Worm (Caenorhabditis elegans) whole organism, L4 larva: ENCODE measurements around the gene fipr-29.
A peak's percentile ranks its signal among the peaks of the same experiment; 100 is the strongest.

Experiments used
- D1046.2 ChIP-seq: fragments of 200-800 bp; sonication (Bioruptor generic); IDR thresholded peaks from 2 replicates; pipeline ENCODE4 v1.3.6; 2022; ENCODE audit warnings: missing genetic modification characterization, missing compliant biosample characterization
- Y48G9A.11 ChIP-seq: fragments of 200-800 bp; sonication (Bioruptor generic); IDR thresholded peaks from 2 replicates; pipeline ENCODE4 v1.3.6; 2022; ENCODE audit warnings: missing genetic modification reagents, missing genetic modification characterization, missing compliant biosample characterization
- Y75B8A.6 ChIP-seq: fragments of 200-800 bp; sonication (Bioruptor generic); IDR thresholded peaks from 2 replicates; pipeline ENCODE4 v1.3.6; 2022; ENCODE audit warnings: missing genetic modification reagents, missing genetic modification characterization, missing compliant biosample characterization
- ZK337.2 ChIP-seq: fragments of 200-800 bp; sonication (Bioruptor generic); IDR thresholded peaks from 2 replicates; pipeline ENCODE4 v1.3.6; 2022; ENCODE audit warnings: missing genetic modification reagents, missing genetic modification characterization, missing compliant biosample characterization
- ZK546.5 ChIP-seq, 2 experiments: sonication (generic microtip); optimal IDR thresholded peaks; 2 replicates each; lab custom pipeline; 2017; ENCODE audit warnings: missing biosample characterization in 2 of 2, missing genetic modification characterization in 2 of 2
- ama-1 ChIP-seq: fragments of 150-350 bp; optimal IDR thresholded peaks from 2 replicates; lab custom pipeline; 2014; ENCODE audit warnings: inconsistent platforms, mixed read lengths
- arid-1 ChIP-seq: fragments of 200-800 bp; sonication (Bioruptor generic); conservative IDR thresholded peaks from 2 replicates; pipeline ENCODE4 v1.3.6; 2022; ENCODE audit warnings: missing genetic modification reagents, missing genetic modification characterization, missing compliant biosample characterization
- ceh-20 ChIP-seq: fragments of 200-800 bp; sonication (Bioruptor generic); IDR thresholded peaks from 2 replicates; pipeline ENCODE4 v1.3.6; 2022; ENCODE audit warnings: missing genetic modification reagents, missing genetic modification characterization, missing compliant biosample characterization
- ceh-44 ChIP-seq: fragments of 200-800 bp; sonication (Bioruptor generic); IDR thresholded peaks from 2 replicates; pipeline ENCODE4 v1.3.6; 2022; ENCODE audit warnings: missing genetic modification reagents, missing genetic modification characterization, missing compliant biosample characterization
- dmd-6 ChIP-seq: fragments of 200-800 bp; sonication (Bioruptor generic); IDR thresholded peaks from 2 replicates; pipeline ENCODE4 v1.3.6; 2022; ENCODE audit warnings: missing genetic modification reagents, missing genetic modification characterization, missing compliant biosample characterization
- dmd-8 ChIP-seq: fragments of 200-800 bp; sonication (Bioruptor generic); IDR thresholded peaks from 2 replicates; pipeline ENCODE4 v1.3.6; 2022; ENCODE audit warnings: missing genetic modification characterization, missing compliant biosample characterization
- dmd-9 ChIP-seq: fragments of 200-800 bp; sonication (Bioruptor generic); IDR thresholded peaks from 2 replicates; pipeline ENCODE4 v1.3.6; 2022; ENCODE audit warnings: missing genetic modification reagents, missing genetic modification characterization, missing compliant biosample characterization
- dpl-1 ChIP-seq: fragments of 150-350 bp; optimal IDR thresholded peaks from 2 replicates; lab custom pipeline; 2014; ENCODE audit warnings: missing biosample characterization, missing genetic modification reagents, missing genetic modification characterization
- dve-1 ChIP-seq: sonication (generic microtip); optimal IDR thresholded peaks from 2 replicates; lab custom pipeline; 2017; ENCODE audit warnings: antibody characterized with exemption, mild to moderate bottlenecking, missing genetic modification characterization, missing compliant biosample characterization; ENCODE audit not compliant: insufficient read depth
- egl-27 ChIP-seq: sonication (generic microtip); optimal IDR thresholded peaks from 3 replicates; lab custom pipeline; 2017; ENCODE audit warnings: missing biosample characterization, missing genetic modification reagents, missing genetic modification characterization
- egl-43 ChIP-seq: fragments of 200-800 bp; sonication (Bioruptor generic); IDR thresholded peaks from 2 replicates; pipeline ENCODE4 v1.3.6; 2022; ENCODE audit warnings: missing genetic modification reagents, missing genetic modification characterization, missing compliant biosample characterization
- hif-1 ChIP-seq, 2 experiments: sonication (generic microtip); optimal IDR thresholded peaks; 2 replicates each; lab custom pipeline; 2016 to 2017; ENCODE audit warnings: missing compliant biosample characterization in 2 of 2, missing genetic modification characterization in 2 of 2, missing genetic modification reagents in 2 of 2, missing genotype in 2 of 2, mild to moderate bottlenecking in 1 of 2
- lim-7 ChIP-seq: fragments of 200-800 bp; sonication (Bioruptor generic); IDR thresholded peaks from 2 replicates; pipeline ENCODE4 v1.3.6; 2022; ENCODE audit warnings: missing genetic modification characterization, missing compliant biosample characterization
- lin-13 ChIP-seq: fragments of 150-350 bp; optimal IDR thresholded peaks from 2 replicates; lab custom pipeline; 2014; ENCODE audit warnings: missing biosample characterization, missing genetic modification reagents, missing genetic modification characterization
- lin-38 ChIP-seq: fragments of 200-800 bp; sonication (Bioruptor generic); IDR thresholded peaks from 2 replicates; pipeline ENCODE4 v1.3.6; 2022; ENCODE audit warnings: missing genetic modification reagents, missing genetic modification characterization, missing compliant biosample characterization
- madf-5 ChIP-seq, 2 experiments: fragments of 200-800 bp; sonication (Bioruptor generic); IDR thresholded peaks; 2 replicates each; pipeline ENCODE4 v1.3.6; 2022; ENCODE audit warnings: missing compliant biosample characterization in 2 of 2, missing genetic modification characterization in 2 of 2
- mdl-1 ChIP-seq, 2 experiments: fragments of 150-350 bp in 1 of 2; sonication (generic microtip) in 1 of 2; optimal IDR thresholded peaks; 2 replicates each; lab custom pipeline; 2014 to 2017; ENCODE audit warnings: missing biosample characterization in 2 of 2, missing genetic modification characterization in 2 of 2
- mdt-29 ChIP-seq: fragments of 200-800 bp; sonication (Bioruptor generic); IDR thresholded peaks from 2 replicates; pipeline ENCODE4 v1.3.6; 2022; ENCODE audit warnings: missing genetic modification reagents, missing genetic modification characterization, missing compliant biosample characterization
- mxl-2 ChIP-seq: fragments of 200-800 bp; sonication (Bioruptor generic); conservative IDR thresholded peaks from 2 replicates; pipeline ENCODE4 v1.3.6; 2022; ENCODE audit warnings: missing genetic modification reagents, missing genetic modification characterization, missing compliant biosample characterization
- nhr-25 ChIP-seq: sonication (generic microtip); optimal IDR thresholded peaks from 2 replicates; lab custom pipeline; 2017; ENCODE audit warnings: missing genetic modification characterization, mild to moderate bottlenecking, missing compliant biosample characterization, antibody characterized with exemption, moderate library complexity, borderline replicate concordance; ENCODE audit not compliant: insufficient read depth
- nhr-41 ChIP-seq: fragments of 200-800 bp; sonication (Bioruptor generic); IDR thresholded peaks from 2 replicates; pipeline ENCODE4 v1.3.6; 2022; ENCODE audit warnings: missing genetic modification reagents, missing genetic modification characterization, missing compliant biosample characterization
- nhr-6 ChIP-seq: fragments of 150-350 bp; optimal IDR thresholded peaks from 2 replicates; lab custom pipeline; 2014; ENCODE audit warnings: missing biosample characterization, missing genetic modification characterization
- nhr-77 ChIP-seq: fragments of 150-350 bp; optimal IDR thresholded peaks from 2 replicates; lab custom pipeline; 2014; ENCODE audit warnings: missing biosample characterization, missing genetic modification characterization
- pha-4 ChIP-seq, 2 experiments: fragments of 150-350 bp in 1 of 2; fragments of 200-800 bp in 1 of 2; sonication (Bioruptor generic) in 1 of 2; IDR thresholded peaks in 1 of 2; optimal IDR thresholded peaks in 1 of 2; 2 replicates each; pipeline versions ENCODE4 v1.3.6 to Lab custom; 2014 to 2022; ENCODE audit warnings: missing genetic modification characterization in 2 of 2, missing genetic modification reagents in 2 of 2, missing biosample characterization in 1 of 2, missing compliant biosample characterization in 1 of 2
- php-3 ChIP-seq: fragments of 200-800 bp; sonication (Bioruptor generic); IDR thresholded peaks from 2 replicates; pipeline ENCODE4 v1.3.6; 2022; ENCODE audit warnings: missing genetic modification reagents, missing genetic modification characterization, missing compliant biosample characterization
- saeg-2 ChIP-seq: fragments of 200-800 bp; sonication (Bioruptor generic); IDR thresholded peaks from 2 replicates; pipeline ENCODE4 v1.3.6; 2022; ENCODE audit warnings: missing genetic modification reagents, missing genetic modification characterization, missing compliant biosample characterization
- spr-3 ChIP-seq: fragments of 200-800 bp; sonication (Bioruptor generic); optimal IDR thresholded peaks from 2 replicates; lab custom pipeline; 2018; ENCODE audit warnings: mild to moderate bottlenecking, missing genetic modification characterization, missing compliant biosample characterization
- ztf-11 ChIP-seq: fragments of 150-350 bp; optimal IDR thresholded peaks from 2 replicates; lab custom pipeline; 2014; ENCODE audit warnings: missing biosample characterization, missing genetic modification characterization

Gene fipr-29

ce11 chrIII:3060262-3060661 is at the start of gene fipr-29:
Gene fipr-29 (minus strand): TSS chrIII:3060362.
- TF ChIP-seq spr-3 (GFP tag; lab: Kevin White, UChicago) = no peak
- no peak for TF ChIP-seq dmd-6 (GFP tag; lab: Robert Waterston, UW)
- TF ChIP-seq ztf-11 (tag; lab: Kevin White, UChicago) = no peak
- TF ChIP-seq nhr-25 (tag; lab: Kevin White, UChicago) = no peak
- no peak for TF ChIP-seq lin-13 (GFP tag; lab: Kevin White, UChicago)
- no peak for TF ChIP-seq madf-5 (GFP tag; IDR thresholded peaks at IDR 0.05; lab: Robert Waterston, UW)
- no peak for TF ChIP-seq ceh-20
- no peak for TF ChIP-seq Y75B8A.6

ce11 chrIII:3109564-3109963 is 49.4 kb upstream of the fipr-29 start:
- TF ChIP-seq mxl-2 (GFP tag; lab: Robert Waterston, UW) (no peak), lim-7 (GFP tag; lab: Robert Waterston, UW) (0 out of 2 replicates have a peak, but pooled peaks have one; percentile 29), lin-38 (GFP tag; lab: Robert Waterston, UW) (peak; percentile 30; the same call in 1 of the 2 replicates), dmd-9 (no peak), ceh-44 (GFP tag; lab: Robert Waterston, UW) (no peak)

- no peak for TF ChIP-seq egl-27 (tag; lab: Kevin White, UChicago)
- no peak for TF ChIP-seq ZK337.2
- TF ChIP-seq mdl-1 (tag; optimal IDR thresholded peaks at IDR 0.05; lab: Kevin White, UChicago) = no peak
- TF ChIP-seq nhr-41 (GFP tag; lab: Robert Waterston, UW) = no peak
- TF ChIP-seq, all 104 proteins: peak for 0
These were observed 48.6 kb upstream of the fipr-29 start for ce11 chrIII:3108804-3109203.

- no peak for TF ChIP-seq ZK337.2
- peak; percentile 37; the same call in 1 of the 2 replicates for TF ChIP-seq egl-43 (GFP tag; lab: Robert Waterston, UW)
- peak; percentile 47; the same call in 1 of the 2 replicates for TF ChIP-seq lin-38 (GFP tag; lab: Robert Waterston, UW)
- 0 out of 2 replicates have a peak, but pooled peaks have one; percentile 23 for TF ChIP-seq dmd-8
- peak; percentile 24; the same call in 1 of the 2 replicates for TF ChIP-seq pha-4 (GFP tag; IDR thresholded peaks at IDR 0.05; lab: Robert Waterston, UW)
- TF ChIP-seq pha-4 (tag; optimal IDR thresholded peaks at IDR 0.05; lab: Kevin White, UChicago) = no peak
- TF ChIP-seq Y48G9A.11 = 0 out of 2 replicates have a peak, but pooled peaks have one; percentile 44
- TF ChIP-seq mdt-29 (GFP tag; lab: Robert Waterston, UW) = no peak
- TF ChIP-seq, all 104 proteins: peak for 5
These were observed 47.4 kb upstream of the fipr-29 start for ce11 chrIII:3107530-3107929.

- TF ChIP-seq nhr-6 (no peak), php-3 (GFP tag; lab: Robert Waterston, UW) (no peak), egl-43 (GFP tag; lab: Robert Waterston, UW) (no peak), hif-1 (tag; optimal IDR thresholded peaks at IDR 0.05; lab: Kevin White, UChicago) (no peak), dpl-1 (no peak), D1046.2 (GFP tag; lab: Robert Waterston, UW) (no peak), ZK546.5 (tag; optimal IDR thresholded peaks at IDR 0.05; lab: Kevin White, UChicago) (no peak), lim-7 (GFP tag; lab: Robert Waterston, UW) (no peak), nhr-77 (tag; lab: Kevin White, UChicago) (no peak), arid-1 (GFP tag; lab: Robert Waterston, UW) (no peak), dve-1 (tag; lab: Kevin White, UChicago) (no peak), ama-1 (lab: Kevin White, UChicago) (no peak), saeg-2 (no peak), ceh-44 (GFP tag; lab: Robert Waterston, UW) (no peak)
These were observed 46.1 kb upstream of the fipr-29 start for ce11 chrIII:3106301-3106700.
